Fruit fly (Drosophila melanogaster): Measurements from ENCODE around the gene CBP.

- peak; percentile 83 for TF ChIP-seq fru (GFP tag; optimal IDR thresholded peaks at IDR 0.05)
- TF ChIP-seq CrebA (GFP tag; optimal IDR thresholded peaks at IDR 0.05; ENCODE audit: borderline replicate concordance) = no peak
- TF ChIP-seq Vsx2 (GFP tag; optimal IDR thresholded peaks at IDR 0.05; ENCODE audit: partially characterized antibody) = no peak
- TF ChIP-seq CG9705 (GFP tag; optimal IDR thresholded peaks at IDR 0.05) = peak; percentile 86
- peak; percentile 54 to 83 for TF ChIP-seq foxo (GFP tag; optimal IDR thresholded peaks at IDR 0.05)
- TF ChIP-seq Abd-B (GFP tag; optimal IDR thresholded peaks at IDR 0.05) = no peak
- TF ChIP-seq pan (optimal IDR thresholded peaks at IDR 0.05) = no peak
- TF ChIP-seq br (GFP tag; optimal IDR thresholded peaks at IDR 0.05) = peak; percentile 75
- TF ChIP-seq usp (GFP tag; optimal IDR thresholded peaks at IDR 0.05) = no peak
- peak; percentile 36 for TF ChIP-seq Dfd (GFP tag; optimal IDR thresholded peaks at IDR 0.05)
- peak; percentile 80 for TF ChIP-seq h (GFP tag; optimal IDR thresholded peaks at IDR 0.05)
- TF ChIP-seq tai (GFP tag; optimal IDR thresholded peaks at IDR 0.05) = peak; percentile 83
Measured at dm6 chrX:7293133-7293873, 43.8 kb upstream of the CBP start.

Data from whole organism, wandering third instar larva.